Worm (Caenorhabditis elegans) whole organism, late embryonic: ENCODE results near the gene W10G11.2.

Experiments
- C08G9.2 ChIP-seq: sonication (generic microtip); optimal IDR thresholded peaks from 2 replicates; lab custom pipeline; 2016; ENCODE audit warnings: mild to moderate bottlenecking, missing genetic modification characterization, moderate library complexity, missing compliant biosample characterization
- F13H6.1 ChIP-seq: sonication (generic microtip); optimal IDR thresholded peaks from 2 replicates; lab custom pipeline; 2016; ENCODE audit warnings: missing genetic modification characterization, missing compliant biosample characterization
- K02D7.2 ChIP-seq: sonication (generic microtip); optimal IDR thresholded peaks from 2 replicates; lab custom pipeline; 2017; ENCODE audit warnings: mild to moderate bottlenecking, missing genetic modification characterization, missing compliant biosample characterization
- K09A11.1 ChIP-seq: sonication (generic microtip); optimal IDR thresholded peaks from 2 replicates; lab custom pipeline; 2017; ENCODE audit warnings: antibody characterized with exemption, mild to moderate bottlenecking, missing genetic modification characterization, missing compliant biosample characterization; ENCODE audit not compliant: insufficient read depth
- T23F11.4 ChIP-seq: fragments of 200-800 bp; sonication (Bioruptor generic); optimal IDR thresholded peaks from 2 replicates; lab custom pipeline; 2018; ENCODE audit warnings: mild to moderate bottlenecking, missing genetic modification characterization, missing compliant biosample characterization
- ceh-2 ChIP-seq: sonication (generic microtip); optimal IDR thresholded peaks from 2 replicates; lab custom pipeline; 2016; ENCODE audit warnings: missing genotype, missing genetic modification characterization, missing compliant biosample characterization
- ceh-30 ChIP-seq: fragments of 150-350 bp; optimal IDR thresholded peaks from 2 replicates; lab custom pipeline; 2014; ENCODE audit warnings: missing biosample characterization, missing genetic modification characterization
- ceh-34 ChIP-seq: sonication (generic microtip); optimal IDR thresholded peaks from 2 replicates; lab custom pipeline; 2016; ENCODE audit warnings: mild to moderate bottlenecking, missing genetic modification characterization, missing compliant biosample characterization
- ceh-45 ChIP-seq: fragments of 200-800 bp; sonication (Bioruptor generic); IDR thresholded peaks from 2 replicates; pipeline ENCODE4 v1.3.6; 2022; ENCODE audit warnings: missing genetic modification reagents, missing genetic modification characterization, missing compliant biosample characterization
- ceh-6 ChIP-seq: fragments of 200-800 bp; sonication (Bioruptor generic); optimal IDR thresholded peaks from 2 replicates; lab custom pipeline; 2018; ENCODE audit warnings: mild to moderate bottlenecking, missing genetic modification characterization, missing compliant biosample characterization
- che-1 ChIP-seq: sonication (generic microtip); optimal IDR thresholded peaks from 2 replicates; lab custom pipeline; 2016; ENCODE audit warnings: mild to moderate bottlenecking, missing genetic modification characterization, missing compliant biosample characterization
- dmd-4 ChIP-seq: sonication (generic microtip); optimal IDR thresholded peaks from 2 replicates; lab custom pipeline; 2016; ENCODE audit warnings: borderline replicate concordance, missing genetic modification characterization, missing compliant biosample characterization
- elt-2 ChIP-seq: sonication (generic microtip); optimal IDR thresholded peaks from 2 replicates; lab custom pipeline; 2016; ENCODE audit warnings: missing genetic modification reagents, missing genetic modification characterization, missing compliant biosample characterization
- fkh-10 ChIP-seq: fragments of 150-350 bp; optimal IDR thresholded peaks from 2 replicates; lab custom pipeline; 2014; ENCODE audit warnings: missing biosample characterization, missing genetic modification reagents, missing genetic modification characterization
- hlh-13 ChIP-seq: fragments of 200-800 bp; sonication (Bioruptor generic); optimal IDR thresholded peaks from 2 replicates; lab custom pipeline; 2018; ENCODE audit warnings: mild to moderate bottlenecking, missing genetic modification characterization, missing compliant biosample characterization
- hlh-15 ChIP-seq: sonication (generic microtip); optimal IDR thresholded peaks from 2 replicates; lab custom pipeline; 2016; ENCODE audit warnings: missing genetic modification characterization, missing compliant biosample characterization
- hlh-30 ChIP-seq: sonication (generic microtip); optimal IDR thresholded peaks from 2 replicates; lab custom pipeline; 2017; ENCODE audit warnings: antibody characterized with exemption, missing genetic modification characterization, missing compliant biosample characterization; ENCODE audit not compliant: insufficient read depth
- hlh-8 ChIP-seq: sonication (generic microtip); optimal IDR thresholded peaks from 2 replicates; lab custom pipeline; 2016; ENCODE audit warnings: missing genotype, missing genetic modification characterization, missing compliant biosample characterization
- lin-11 ChIP-seq: fragments of 200-800 bp; sonication (Bioruptor generic); optimal IDR thresholded peaks from 2 replicates; lab custom pipeline; 2018; ENCODE audit warnings: mild to moderate bottlenecking, missing genetic modification characterization, missing compliant biosample characterization
- madf-2 ChIP-seq: sonication (generic microtip); optimal IDR thresholded peaks from 2 replicates; lab custom pipeline; 2017; ENCODE audit warnings: missing genetic modification characterization, missing compliant biosample characterization
- nfya-1 ChIP-seq: sonication (generic microtip); optimal IDR thresholded peaks from 2 replicates; lab custom pipeline; 2017; ENCODE audit warnings: missing genetic modification characterization, mild to moderate bottlenecking, missing compliant biosample characterization, antibody characterized with exemption, moderate library complexity
- nhr-11 ChIP-seq: fragments of 150-350 bp; optimal IDR thresholded peaks from 2 replicates; lab custom pipeline; 2014; ENCODE audit warnings: missing biosample characterization, missing genetic modification characterization
- nhr-232 ChIP-seq: sonication (generic microtip); optimal IDR thresholded peaks from 2 replicates; lab custom pipeline; 2016; ENCODE audit warnings: missing genetic modification characterization, missing compliant biosample characterization
- pag-3 ChIP-seq: sonication (generic microtip); optimal IDR thresholded peaks from 2 replicates; lab custom pipeline; 2016; ENCODE audit warnings: missing compliant biosample characterization, missing genetic modification characterization, borderline replicate concordance
- pat-9 ChIP-seq: fragments of 200-800 bp; sonication (Bioruptor generic); optimal IDR thresholded peaks from 2 replicates; lab custom pipeline; 2018; ENCODE audit warnings: mild to moderate bottlenecking, missing genetic modification characterization, moderate library complexity, missing compliant biosample characterization
- sox-2 ChIP-seq: fragments of 200-800 bp; sonication (Bioruptor generic); IDR thresholded peaks from 2 replicates; pipeline ENCODE4 v1.3.6; 2022; ENCODE audit warnings: missing genetic modification reagents, missing genetic modification characterization, missing compliant biosample characterization
- ttx-3 ChIP-seq: sonication (generic microtip); optimal IDR thresholded peaks from 2 replicates; lab custom pipeline; 2016; ENCODE audit warnings: missing genetic modification reagents, missing genetic modification characterization, missing compliant biosample characterization
- unc-3 ChIP-seq, 2 experiments: fragments of 200-800 bp in 1 of 2; sonication (Bioruptor generic) in 1 of 2; sonication (generic microtip) in 1 of 2; conservative IDR thresholded peaks in 1 of 2; optimal IDR thresholded peaks in 1 of 2; 2 replicates each; pipeline versions ENCODE4 v1.3.6 to Lab custom; 2016 to 2022; ENCODE audit warnings: missing compliant biosample characterization in 2 of 2, missing genetic modification characterization in 2 of 2, missing genetic modification reagents in 1 of 2
- unc-86 ChIP-seq: sonication (generic microtip); optimal IDR thresholded peaks from 2 replicates; lab custom pipeline; 2016; ENCODE audit warnings: missing genetic modification characterization, missing compliant biosample characterization
- ztf-16 ChIP-seq: sonication (generic microtip); optimal IDR thresholded peaks from 2 replicates; lab custom pipeline; 2017; ENCODE audit warnings: missing genetic modification characterization, missing compliant biosample characterization

W10G11.2 gene

ce11 chrII:3561561-3561960, at the start of gene W10G11.2:
Gene W10G11.2 (minus strand): TSS chrII:3561661.
- TF ChIP-seq nhr-232 (tag; lab: Kevin White, UChicago) (no peak), ceh-30 (no peak), pag-3 (tag; lab: Kevin White, UChicago) (no peak), lin-11 (tag; lab: Kevin White, UChicago) (no peak), C08G9.2 (tag; lab: Kevin White, UChicago) (no peak), ceh-6 (no peak), hlh-13 (GFP tag; lab: Kevin White, UChicago) (no peak)

ce11 chrII:3609764-3610163, 48.3 kb upstream of the W10G11.2 start, which contains the start of gene Y49F6A.5:
Gene Y49F6A.5 (minus strand): TSS chrII:3609864.
- TF ChIP-seq ceh-6 (no peak), ztf-16 (no peak), nhr-232 (tag; lab: Kevin White, UChicago) (no peak), K02D7.2 (tag; lab: Kevin White, UChicago) (no peak), pat-9 (tag; lab: Kevin White, UChicago) (no peak), che-1 (no peak), F13H6.1 (tag; lab: Kevin White, UChicago) (no peak), sox-2 (GFP tag; lab: Robert Waterston, UW) (no peak), ceh-2 (tag; lab: Kevin White, UChicago) (no peak), madf-2 (tag; lab: Kevin White, UChicago) (no peak), fkh-10 (GFP tag; lab: Kevin White, UChicago) (no peak), unc-86 (tag; lab: Kevin White, UChicago) (no peak), ceh-30 (no peak), elt-2 (no peak), hlh-8 (tag; lab: Kevin White, UChicago) (no peak), ceh-45 (GFP tag; lab: Robert Waterston, UW) (no peak), hlh-15 (tag; lab: Kevin White, UChicago) (no peak), dmd-4 (no peak)

DNA sequence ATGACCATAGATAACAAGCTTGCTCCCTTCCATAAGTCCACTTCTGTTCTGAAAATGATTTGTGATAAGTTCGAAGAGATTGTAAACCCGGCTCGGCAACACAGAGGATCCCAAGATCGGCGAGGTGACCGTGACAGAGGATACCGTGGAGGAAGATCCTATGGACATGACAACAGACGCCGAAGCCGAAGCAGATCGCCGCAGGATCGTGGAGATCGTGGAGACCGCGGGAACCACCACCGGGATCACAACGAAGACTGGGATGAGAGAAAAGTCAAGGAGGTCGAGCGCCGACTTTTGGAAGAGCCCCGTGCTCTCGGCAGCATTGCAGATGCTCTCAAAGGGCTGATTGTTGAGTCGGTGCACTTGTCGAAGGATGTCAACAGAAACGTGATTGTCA, 43.1 kb upstream of the W10G11.2 start:
- no peak for TF ChIP-seq ttx-3 (tag; lab: Kevin White, UChicago)
- TF ChIP-seq K09A11.1 (tag; lab: Kevin White, UChicago): no peak

DNA sequence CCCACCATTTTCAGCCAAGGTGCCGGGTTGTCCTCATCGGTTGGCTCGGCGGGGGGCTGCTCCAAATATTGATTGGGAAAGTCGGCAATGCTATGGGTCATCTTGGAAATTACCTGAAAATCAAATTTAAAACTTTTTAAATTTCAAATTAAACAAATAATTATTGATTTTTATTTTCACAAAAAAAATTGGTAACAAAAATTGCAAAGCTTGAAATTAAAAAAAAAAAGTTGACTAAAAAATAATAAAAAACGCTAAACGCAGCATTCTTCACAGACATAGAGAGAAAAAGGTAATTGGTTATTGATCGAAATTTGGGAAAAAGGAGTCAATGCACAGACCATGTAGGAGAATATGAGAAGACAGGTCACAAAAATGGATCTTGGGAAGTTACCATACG, 37.3 kb upstream of the W10G11.2 start, which contains the start of gene Y49F6A.11:
Gene Y49F6A.11 (minus strand): TSS at position 101 of the 400 bp plus-strand sequence.
- TF ChIP-seq F13H6.1 (tag; lab: Kevin White, UChicago) (no peak), madf-2 (tag; lab: Kevin White, UChicago) (no peak), nhr-11 (tag; lab: Kevin White, UChicago) (no peak), hlh-13 (GFP tag; lab: Kevin White, UChicago) (no peak), unc-3 (GFP tag; conservative IDR thresholded peaks at IDR 0.05; lab: Robert Waterston, UW) (no peak), unc-3 (tag; optimal IDR thresholded peaks at IDR 0.05; lab: Kevin White, UChicago) (no peak), hlh-30 (tag; lab: Kevin White, UChicago) (no peak), ceh-34 (tag; lab: Kevin White, UChicago) (no peak), sox-2 (GFP tag; lab: Robert Waterston, UW) (no peak)

DNA sequence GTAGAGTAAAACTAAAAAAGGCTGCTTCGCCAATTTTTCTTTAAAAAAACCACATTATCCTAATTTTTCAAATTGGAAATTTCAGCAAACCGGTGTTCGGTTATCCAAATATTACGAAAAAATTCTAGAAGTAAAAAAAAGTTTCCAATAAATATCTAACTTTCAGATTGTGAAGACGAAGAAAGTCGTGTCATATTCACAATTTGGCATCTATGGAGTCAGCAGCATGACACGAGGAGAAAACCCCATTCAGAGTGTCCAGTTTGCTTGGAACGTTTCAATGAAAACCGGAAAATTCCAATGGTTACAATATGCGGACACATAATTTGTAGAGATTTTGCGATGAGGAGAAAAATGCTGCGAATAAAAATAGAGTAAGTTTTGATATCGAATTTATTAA, 33.9 kb upstream of the W10G11.2 start, which contains the start of gene Y49F6A.12:
Gene Y49F6A.12 (plus strand): TSS at position 301 of the 400 bp plus-strand sequence.
- TF ChIP-seq sox-2 (GFP tag; lab: Robert Waterston, UW): no peak

- TF ChIP-seq T23F11.4 (GFP tag; lab: Kevin White, UChicago): no peak
- no peak for TF ChIP-seq nfya-1 (tag; lab: Kevin White, UChicago)
- TF ChIP-seq hlh-8 (tag; lab: Kevin White, UChicago): no peak
- TF ChIP-seq dmd-4: no peak
- no peak for TF ChIP-seq ceh-45 (GFP tag; lab: Robert Waterston, UW)
- no peak for TF ChIP-seq hlh-30 (tag; lab: Kevin White, UChicago)
- TF ChIP-seq hlh-15 (tag; lab: Kevin White, UChicago): no peak
Observed at ce11 chrII:3583402-3583801, 21.9 kb upstream of the W10G11.2 start, which contains the start of gene srh-60. Gene srh-60 (plus strand): TSS chrII:3583702.
